Worm (Caenorhabditis elegans) whole organism, L3 larva: Measurements from ENCODE around the gene snfc-5.

Experiments
- aly-2 ChIP-seq: fragments of 150-350 bp; optimal IDR thresholded peaks from 2 replicates; lab custom pipeline; 2014; ENCODE audit warnings: missing biosample characterization, missing genetic modification characterization
- ama-1 ChIP-seq: fragments of 150-350 bp; optimal IDR thresholded peaks from 2 replicates; lab custom pipeline; 2018
- ceh-16 ChIP-seq: sonication (generic microtip); optimal IDR thresholded peaks from 2 replicates; lab custom pipeline; 2017; ENCODE audit warnings: missing biosample characterization, missing genetic modification characterization
- ceh-82 ChIP-seq: fragments of 150-350 bp; optimal IDR thresholded peaks from 2 replicates; lab custom pipeline; 2014; ENCODE audit warnings: missing biosample characterization, missing genetic modification characterization
- egl-5 ChIP-seq: fragments of 150-350 bp; optimal IDR thresholded peaks from 2 replicates; lab custom pipeline; 2017; ENCODE audit warnings: missing biosample characterization, missing genetic modification reagents, missing genetic modification characterization, inconsistent platforms
- elt-1 ChIP-seq: fragments of 150-350 bp; optimal IDR thresholded peaks from 2 replicates; lab custom pipeline; 2014; ENCODE audit warnings: missing biosample characterization, missing genetic modification characterization
- elt-2 ChIP-seq: sonication (generic microtip); optimal IDR thresholded peaks from 2 replicates; lab custom pipeline; 2016; ENCODE audit warnings: missing genetic modification reagents, mild to moderate bottlenecking, missing genetic modification characterization, missing compliant biosample characterization
- elt-3 ChIP-seq, 3 experiments: fragments of 150-350 bp in 1 of 3; sonication (generic microtip) in 2 of 3; optimal IDR thresholded peaks; 2 replicates in 2 of 3; 4 replicates in 1 of 3; lab custom pipeline; 2014 to 2017; ENCODE audit warnings: missing biosample characterization in 3 of 3, missing genetic modification characterization in 3 of 3
- fkh-10 ChIP-seq: sonication (generic microtip); optimal IDR thresholded peaks from 2 replicates; lab custom pipeline; 2017; ENCODE audit warnings: missing biosample characterization, missing genetic modification reagents, missing genetic modification characterization
- fkh-2 ChIP-seq: fragments of 150-350 bp; optimal IDR thresholded peaks from 2 replicates; lab custom pipeline; 2014; ENCODE audit warnings: missing biosample characterization, missing genetic modification reagents, missing genetic modification characterization
- fos-1 ChIP-seq: fragments of 150-350 bp; optimal IDR thresholded peaks from 2 replicates; lab custom pipeline; 2014; ENCODE audit warnings: missing biosample characterization, missing genetic modification characterization
- hmg-11 ChIP-seq: sonication (generic microtip); optimal IDR thresholded peaks from 2 replicates; lab custom pipeline; 2016; ENCODE audit warnings: missing genetic modification characterization, missing compliant biosample characterization
- jun-1 ChIP-seq: fragments of 150-350 bp; optimal IDR thresholded peaks from 2 replicates; lab custom pipeline; 2014; ENCODE audit warnings: missing biosample characterization, missing genetic modification reagents, missing genetic modification characterization
- mdl-1 ChIP-seq: fragments of 150-350 bp; optimal IDR thresholded peaks from 2 replicates; lab custom pipeline; 2014; ENCODE audit warnings: missing biosample characterization, missing genetic modification characterization
- nfya-1 ChIP-seq: sonication (generic microtip); optimal IDR thresholded peaks from 2 replicates; lab custom pipeline; 2017; ENCODE audit warnings: missing genetic modification characterization, mild to moderate bottlenecking, missing compliant biosample characterization, antibody characterized with exemption, moderate library complexity; ENCODE audit not compliant: insufficient read depth
- nhr-11 ChIP-seq: fragments of 150-350 bp; optimal IDR thresholded peaks from 2 replicates; lab custom pipeline; 2014; ENCODE audit warnings: missing biosample characterization, missing genetic modification characterization
- nhr-23 ChIP-seq: fragments of 150-350 bp; optimal IDR thresholded peaks from 2 replicates; lab custom pipeline; 2014; ENCODE audit warnings: missing biosample characterization, missing genetic modification reagents, missing genetic modification characterization
- nhr-25 ChIP-seq: sonication (generic microtip); optimal IDR thresholded peaks from 2 replicates; lab custom pipeline; 2017; ENCODE audit warnings: missing biosample characterization, missing genetic modification characterization
- nhr-43 ChIP-seq: sonication (generic microtip); optimal IDR thresholded peaks from 2 replicates; lab custom pipeline; 2016; ENCODE audit warnings: mild to moderate bottlenecking, missing genetic modification characterization, missing compliant biosample characterization; ENCODE audit not compliant: poor library complexity, severe bottlenecking
- nhr-67 ChIP-seq: fragments of 150-350 bp; optimal IDR thresholded peaks from 2 replicates; lab custom pipeline; 2014; ENCODE audit warnings: missing biosample characterization, missing genetic modification characterization
- nhr-76 ChIP-seq: fragments of 150-350 bp; sonication (generic microtip); optimal IDR thresholded peaks from 5 replicates; lab custom pipeline; 2014; ENCODE audit warnings: missing biosample characterization, missing genetic modification characterization
- nhr-77 ChIP-seq: fragments of 150-350 bp; optimal IDR thresholded peaks from 2 replicates; lab custom pipeline; 2014; ENCODE audit warnings: missing biosample characterization, missing genetic modification characterization
- pqm-1 ChIP-seq: fragments of 150-350 bp; optimal IDR thresholded peaks from 2 replicates; lab custom pipeline; 2017; ENCODE audit warnings: missing biosample characterization, missing genetic modification characterization, inconsistent platforms
- sea-2 ChIP-seq: fragments of 150-350 bp; sonication (generic microtip); optimal IDR thresholded peaks from 4 replicates; lab custom pipeline; 2014; ENCODE audit warnings: missing biosample characterization, missing genetic modification reagents, missing genetic modification characterization
- tbx-2 ChIP-seq: sonication (generic microtip); optimal IDR thresholded peaks from 2 replicates; lab custom pipeline; 2016; ENCODE audit warnings: mild to moderate bottlenecking, missing genetic modification characterization, missing compliant biosample characterization
- unc-39 ChIP-seq: sonication (generic microtip); optimal IDR thresholded peaks from 4 replicates; lab custom pipeline; 2017; ENCODE audit warnings: missing biosample characterization, missing genetic modification characterization
- zag-1 ChIP-seq: fragments of 150-350 bp; optimal IDR thresholded peaks from 2 replicates; lab custom pipeline; 2014; ENCODE audit warnings: missing biosample characterization, missing genetic modification characterization
- ztf-4 ChIP-seq: fragments of 150-350 bp; optimal IDR thresholded peaks from 2 replicates; lab custom pipeline; 2014; ENCODE audit warnings: missing biosample characterization, missing genetic modification characterization

The snfc-5 gene

ce11 chrIII:4382118-4382517 is 22.5 kb upstream of the snfc-5 start:
- TF ChIP-seq nfya-1 (tag; lab: Kevin White, UChicago) (peak; percentile 71), nhr-67 (tag; lab: Kevin White, UChicago) (no peak)

ce11 chrIII:4384487-4384886 is 20.1 kb upstream of the snfc-5 start, which contains the start of gene pals-28:
Gene pals-28 (plus strand): TSS chrIII:4384787.
- TF ChIP-seq nhr-23 (tag; lab: Kevin White, UChicago) (no peak), zag-1 (tag; lab: Kevin White, UChicago) (no peak), fkh-10 (GFP tag; lab: Kevin White, UChicago) (no peak), fos-1 (tag; lab: Kevin White, UChicago) (no peak), nhr-76 (tag; lab: Kevin White, UChicago) (no peak), egl-5 (no peak), hmg-11 (tag; lab: Kevin White, UChicago) (no peak), sea-2 (GFP tag; lab: Kevin White, UChicago) (no peak), jun-1 (tag; lab: Kevin White, UChicago) (no peak), mdl-1 (tag; lab: Kevin White, UChicago) (no peak), elt-1 (tag; lab: Kevin White, UChicago) (no peak), nhr-25 (tag; lab: Kevin White, UChicago) (no peak)

ce11 chrIII:4390421-4390820 is 14.2 kb upstream of the snfc-5 start:
- TF ChIP-seq nhr-25 (tag; lab: Kevin White, UChicago), result peak; percentile 11
- TF ChIP-seq zag-1 (tag; lab: Kevin White, UChicago), result no peak

- peak; percentile 48 for TF ChIP-seq nhr-25 (tag; lab: Kevin White, UChicago)
- TF ChIP-seq nhr-11 (tag; lab: Kevin White, UChicago), result no peak
Observed at ce11 chrIII:4391319-4391718, 13.3 kb upstream of the snfc-5 start.

ce11 chrIII:4391938-4392337 is 12.6 kb upstream of the snfc-5 start:
- peak; percentile 67 for TF ChIP-seq elt-1 (tag; lab: Kevin White, UChicago)
- no peak for TF ChIP-seq fkh-10 (GFP tag; lab: Kevin White, UChicago)

- no peak for TF ChIP-seq nhr-77 (tag; lab: Kevin White, UChicago)
- no peak for TF ChIP-seq pqm-1 (tag; lab: Kevin White, UChicago)
- no peak for TF ChIP-seq mdl-1 (tag; lab: Kevin White, UChicago)
- TF ChIP-seq ztf-4 (tag; lab: Kevin White, UChicago), result no peak
Observed at ce11 chrIII:4394496-4394895, 10.1 kb upstream of the snfc-5 start, which contains the start of gene R07E5.4. Gene R07E5.4 (plus strand): TSS chrIII:4394796.

ce11 chrIII:4395857-4396256 is 8.7 kb upstream of the snfc-5 start:
- TF ChIP-seq pqm-1 (tag; lab: Kevin White, UChicago) (no peak), nfya-1 (tag; lab: Kevin White, UChicago) (peak; percentile 96)

ce11 chrIII:4397115-4397514 is 7.5 kb upstream of the snfc-5 start, which contains the start of gene R07E5.5:
Gene R07E5.5 (plus strand): TSS chrIII:4397415.
- TF ChIP-seq ceh-82 (tag; lab: Kevin White, UChicago) (no peak), mdl-1 (tag; lab: Kevin White, UChicago) (no peak), unc-39 (tag; lab: Kevin White, UChicago) (no peak), fkh-2 (tag; lab: Kevin White, UChicago) (no peak), fos-1 (tag; lab: Kevin White, UChicago) (no peak), tbx-2 (tag; lab: Kevin White, UChicago) (no peak), elt-2 (tag; lab: Kevin White, UChicago) (no peak), ceh-16 (tag; lab: Kevin White, UChicago) (no peak), elt-3 (tag; optimal IDR thresholded peaks at IDR 0.05; lab: Kevin White, UChicago) (no peak), aly-2 (tag; lab: Kevin White, UChicago) (no peak), ama-1 (lab: Kevin White, UChicago) (no peak), nhr-43 (no peak), nhr-67 (tag; lab: Kevin White, UChicago) (no peak)
- TF ChIP-seq, all 47 proteins: peak for 0
